In the genomic region with DNA sequence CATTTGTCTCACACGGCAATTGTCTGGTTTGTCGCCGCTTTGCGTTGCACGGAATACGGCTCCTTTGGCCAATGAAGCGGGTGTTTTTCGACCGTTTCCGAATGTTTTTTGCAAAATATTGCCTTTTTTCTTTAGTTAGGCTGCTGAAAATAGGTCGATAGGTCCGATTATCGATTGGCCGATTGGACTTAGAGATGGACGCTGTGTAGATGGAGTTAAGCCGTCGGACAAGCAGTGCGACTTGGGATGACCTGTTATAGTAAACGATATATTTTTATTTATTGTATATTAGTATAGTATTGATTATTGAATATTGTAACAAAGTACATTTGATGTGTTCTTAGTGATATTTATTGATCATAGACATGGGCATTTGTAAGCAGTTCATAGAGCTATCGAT, we compare ENCODE assay signal across 1 fruit fly cellular context.
A peak's percentile ranks its signal among the peaks of the same experiment; 100 is the strongest.
TF ChIP-seq lines count a peak whose summit lies in the region.

Gene lmgA (minus strand): TSS at position 301 of the 400 bp plus-strand sequence.
Gene lmgB (minus strand): TSS at position 301 of the 400 bp plus-strand sequence.

TF ChIP-seq in whole organism, embryonic, 481 proteins besides CTCF, POLR2A, EP300 and RAD21 (continued from another document and continues in another):
- no peak for TF ChIP-seq CG10462 (GFP tag; optimal IDR thresholded peaks at IDR 0.05; lab: Kevin White, UChicago)
- no peak for TF ChIP-seq repo (GFP tag; optimal IDR thresholded peaks at IDR 0.05; lab: Kevin White, UChicago)
- TF ChIP-seq CG31365 (tag; optimal IDR thresholded peaks at IDR 0.05; lab: Kevin White, UChicago) = peak; percentile 94
- no peak for TF ChIP-seq Jarid2 (GFP tag; optimal IDR thresholded peaks at IDR 0.05; lab: Kevin White, UChicago)
- TF ChIP-seq B-H2 (GFP tag; optimal IDR thresholded peaks at IDR 0.05; lab: Kevin White, UChicago) = no peak
- TF ChIP-seq Nf-YC (tag; optimal IDR thresholded peaks at IDR 0.05; lab: Kevin White, UChicago) = no peak
- peak in 1 of 3 experiments; percentile 52 for TF ChIP-seq Stat92E (GFP tag; optimal IDR thresholded peaks at IDR 0.05; lab: Kevin White, UChicago)
- TF ChIP-seq Taf1 (GFP tag; IDR thresholded peaks at IDR 0.05; lab: Robert Waterston, UW) = no peak
- no peak for TF ChIP-seq CG17385 (GFP tag; optimal IDR thresholded peaks at IDR 0.05; lab: Kevin White, UChicago)
- peak; percentile 1 for TF ChIP-seq slou (GFP tag; optimal IDR thresholded peaks at IDR 0.05; lab: Kevin White, UChicago)
- TF ChIP-seq Aef1 (GFP tag; IDR thresholded peaks at IDR 0.05; lab: Robert Waterston, UW) = no peak; the same call in 2 of the 3 replicates
- 0 out of 2 replicates have a peak, but pooled peaks have one; percentile 27 for TF ChIP-seq al (GFP tag; IDR thresholded peaks at IDR 0.05; lab: Robert Waterston, UW)
- no peak for TF ChIP-seq CG9437 (GFP tag; optimal IDR thresholded peaks at IDR 0.05; lab: Kevin White, UChicago)
- no peak for TF ChIP-seq CG7357 (GFP tag; IDR thresholded peaks at IDR 0.05; lab: Robert Waterston, UW)
- TF ChIP-seq Hr78 (GFP tag; optimal IDR thresholded peaks at IDR 0.05; lab: Kevin White, UChicago) = no peak
- TF ChIP-seq CG1792 (GFP tag; optimal IDR thresholded peaks at IDR 0.05; lab: Kevin White, UChicago) = no peak
- peak; percentile 86 for TF ChIP-seq Bgb (GFP tag; IDR thresholded peaks at IDR 0.05; lab: Robert Waterston, UW; ENCODE audit: partially characterized antibody)
- no peak for TF ChIP-seq emc (GFP tag; optimal IDR thresholded peaks at IDR 0.05; lab: Kevin White, UChicago)
- peak; percentile 70 for TF ChIP-seq lilli (GFP tag; optimal IDR thresholded peaks at IDR 0.05; lab: Kevin White, UChicago)
- TF ChIP-seq sob (GFP tag; IDR thresholded peaks at IDR 0.05; lab: Robert Waterston, UW) = peak; percentile 47; the same call in 1 of the 2 replicates
- peak; percentile 28 for TF ChIP-seq CG18262 (tag; optimal IDR thresholded peaks at IDR 0.05; lab: Kevin White, UChicago)
- no peak for TF ChIP-seq CG1024 (GFP tag; IDR thresholded peaks at IDR 0.05; lab: Robert Waterston, UW)
- no peak for TF ChIP-seq CG32767 (GFP tag; IDR thresholded peaks at IDR 0.05; lab: Robert Waterston, UW)
- TF ChIP-seq seq (GFP tag; IDR thresholded peaks at IDR 0.05; lab: Robert Waterston, UW) = no peak
- TF ChIP-seq PHDP (tag; optimal IDR thresholded peaks at IDR 0.05; lab: Kevin White, UChicago) = peak; percentile 1
- TF ChIP-seq CG6791 (GFP tag; IDR thresholded peaks at IDR 0.05; lab: Robert Waterston, UW; ENCODE audit: partially characterized antibody) = peak; percentile 90
- TF ChIP-seq kay (GFP tag; optimal IDR thresholded peaks at IDR 0.05; lab: Kevin White, UChicago) = no peak
- TF ChIP-seq Usf (GFP tag; optimal IDR thresholded peaks at IDR 0.05; lab: Kevin White, UChicago) = no peak
- peak; percentile 27 for TF ChIP-seq CG7839 (tag; optimal IDR thresholded peaks at IDR 0.05; lab: Kevin White, UChicago)
- TF ChIP-seq CG17568 (GFP tag; optimal IDR thresholded peaks at IDR 0.05; lab: Kevin White, UChicago) = no peak
- TF ChIP-seq cas (GFP tag; IDR thresholded peaks at IDR 0.05; lab: Robert Waterston, UW) = peak; percentile 26; the same call in 1 of the 2 replicates
- TF ChIP-seq CG7372 (GFP tag; IDR thresholded peaks at IDR 0.05; lab: Robert Waterston, UW) = no peak
- TF ChIP-seq CG8359 (GFP tag; optimal IDR thresholded peaks at IDR 0.05; lab: Kevin White, UChicago; ENCODE audit: borderline replicate concordance) = no peak
- no peak for TF ChIP-seq ham (GFP tag; IDR thresholded peaks at IDR 0.05; lab: Robert Waterston, UW)
- TF ChIP-seq gem (tag; optimal IDR thresholded peaks at IDR 0.05; lab: Kevin White, UChicago) = peak; percentile 60
- no peak for TF ChIP-seq CG3281 (GFP tag; optimal IDR thresholded peaks at IDR 0.05; lab: Kevin White, UChicago)
- no peak for TF ChIP-seq ken (GFP tag; IDR thresholded peaks at IDR 0.05; lab: Robert Waterston, UW)
- TF ChIP-seq CG8089 (GFP tag; optimal IDR thresholded peaks at IDR 0.05; lab: Kevin White, UChicago) = no peak
- no peak for TF ChIP-seq Oaz (GFP tag; IDR thresholded peaks at IDR 0.05; lab: Robert Waterston, UW)
- no peak for TF ChIP-seq btn (GFP tag; optimal IDR thresholded peaks at IDR 0.05; lab: Kevin White, UChicago)
- no peak for TF ChIP-seq pita (GFP tag; optimal IDR thresholded peaks at IDR 0.05; lab: Kevin White, UChicago)
- TF ChIP-seq CG10366 (GFP tag; IDR thresholded peaks at IDR 0.05; lab: Robert Waterston, UW) = no peak
- TF ChIP-seq pnt (GFP tag; optimal IDR thresholded peaks at IDR 0.05; lab: Kevin White, UChicago) = no peak
- no peak for TF ChIP-seq Camta (GFP tag; optimal IDR thresholded peaks at IDR 0.05; lab: Kevin White, UChicago)
- peak; percentile 20 for TF ChIP-seq CG18476 (GFP tag; optimal IDR thresholded peaks at IDR 0.05; lab: Kevin White, UChicago)
- peak; percentile 4 for TF ChIP-seq maf-S (GFP tag; optimal IDR thresholded peaks at IDR 0.05; lab: Kevin White, UChicago)
- 0 out of 2 replicates have a peak, but pooled peaks have one; percentile 9 for TF ChIP-seq CG11085 (GFP tag; IDR thresholded peaks at IDR 0.05; lab: Robert Waterston, UW)
- no peak for TF ChIP-seq CG34422 (GFP tag; IDR thresholded peaks at IDR 0.05; lab: Robert Waterston, UW)
- TF ChIP-seq CG15479 (GFP tag; optimal IDR thresholded peaks at IDR 0.05; lab: Kevin White, UChicago) = no peak
- TF ChIP-seq CG4282 (GFP tag; optimal IDR thresholded peaks at IDR 0.05; lab: Kevin White, UChicago) = no peak
- TF ChIP-seq rib (GFP tag; IDR thresholded peaks at IDR 0.05; lab: Robert Waterston, UW) = peak; percentile 49; the same call in 1 of the 2 replicates
- TF ChIP-seq ato (GFP tag; IDR thresholded peaks at IDR 0.05; lab: Robert Waterston, UW; ENCODE audit: partially characterized antibody) = peak; percentile 89
- no peak for TF ChIP-seq CG8478 (optimal IDR thresholded peaks at IDR 0.05; lab: Kevin White, UChicago)
- no peak for TF ChIP-seq CG17802 (tag; optimal IDR thresholded peaks at IDR 0.05; lab: Kevin White, UChicago)
- no peak for TF ChIP-seq Side (GFP tag; optimal IDR thresholded peaks at IDR 0.05; lab: Kevin White, UChicago)
- peak; percentile 14 for TF ChIP-seq CG9727 (GFP tag; optimal IDR thresholded peaks at IDR 0.05; lab: Kevin White, UChicago)
- TF ChIP-seq en (GFP tag; optimal IDR thresholded peaks at IDR 0.05; lab: Kevin White, UChicago) = no peak
- peak; percentile 52 for TF ChIP-seq onecut (GFP tag; IDR thresholded peaks at IDR 0.05; lab: Robert Waterston, UW)
- no peak for TF ChIP-seq bab2 (GFP tag; optimal IDR thresholded peaks at IDR 0.05; lab: Kevin White, UChicago)
- TF ChIP-seq CG12155 (GFP tag; optimal IDR thresholded peaks at IDR 0.05; lab: Kevin White, UChicago) = peak; percentile 47
- TF ChIP-seq row (GFP tag; IDR thresholded peaks at IDR 0.05; lab: Robert Waterston, UW) = peak; percentile 61
- TF ChIP-seq CG14860 (GFP tag; IDR thresholded peaks at IDR 0.05; lab: Robert Waterston, UW; ENCODE audit: partially characterized antibody) = peak; percentile 93
- no peak for TF ChIP-seq CG5180 (GFP tag; optimal IDR thresholded peaks at IDR 0.05; lab: Kevin White, UChicago)
- no peak for TF ChIP-seq CG4404 (GFP tag; IDR thresholded peaks at IDR 0.05; lab: Robert Waterston, UW)
- TF ChIP-seq Atf-2 (GFP tag; optimal IDR thresholded peaks at IDR 0.05; lab: Kevin White, UChicago) = no peak
- TF ChIP-seq NC2α (GFP tag; optimal IDR thresholded peaks at IDR 0.05; lab: Kevin White, UChicago) = no peak
- TF ChIP-seq sc (optimal IDR thresholded peaks at IDR 0.05; lab: Kevin White, UChicago) = no peak
- TF ChIP-seq sc (GFP tag; optimal IDR thresholded peaks at IDR 0.05; lab: Kevin White, UChicago) = no peak
- TF ChIP-seq Lim3 (GFP tag; IDR thresholded peaks at IDR 0.05; lab: Robert Waterston, UW) = no peak
- no peak for TF ChIP-seq gfzf (GFP tag; optimal IDR thresholded peaks at IDR 0.05; lab: Kevin White, UChicago)
- TF ChIP-seq zf30C (GFP tag; optimal IDR thresholded peaks at IDR 0.05; lab: Kevin White, UChicago) = no peak
- no peak for TF ChIP-seq fu2 (GFP tag; optimal IDR thresholded peaks at IDR 0.05; lab: Kevin White, UChicago)
- TF ChIP-seq lab (GFP tag; optimal IDR thresholded peaks at IDR 0.05; lab: Kevin White, UChicago) = no peak
- TF ChIP-seq pum (GFP tag; optimal IDR thresholded peaks at IDR 0.05; lab: Kevin White, UChicago) = no peak
- no peak for TF ChIP-seq ash1 (GFP tag; optimal IDR thresholded peaks at IDR 0.05; lab: Kevin White, UChicago)
- TF ChIP-seq Trl (optimal IDR thresholded peaks at IDR 0.05; lab: Kevin White, UChicago) = no peak
- TF ChIP-seq Trl (GFP tag; optimal IDR thresholded peaks at IDR 0.05; lab: Kevin White, UChicago) = peak; percentile 7
- no peak for TF ChIP-seq wdn (GFP tag; IDR thresholded peaks at IDR 0.05; lab: Robert Waterston, UW)
- peak; percentile 89 for TF ChIP-seq knrl (GFP tag; IDR thresholded peaks at IDR 0.05; lab: Robert Waterston, UW; ENCODE audit: partially characterized antibody)
- peak; percentile 12 for TF ChIP-seq unpg (GFP tag; optimal IDR thresholded peaks at IDR 0.05; lab: Kevin White, UChicago)
- TF ChIP-seq Abd-B (GFP tag; optimal IDR thresholded peaks at IDR 0.05; lab: Kevin White, UChicago) = no peak
- no peak for TF ChIP-seq B-H1 (GFP tag; IDR thresholded peaks at IDR 0.05; lab: Robert Waterston, UW)
- no peak for TF ChIP-seq tio (GFP tag; optimal IDR thresholded peaks at IDR 0.05; lab: Kevin White, UChicago)
- no peak for TF ChIP-seq ERR (GFP tag; optimal IDR thresholded peaks at IDR 0.05; lab: Kevin White, UChicago)
- TF ChIP-seq Gug (GFP tag; IDR thresholded peaks at IDR 0.05; lab: Robert Waterston, UW) = peak; percentile 62; the same call in 3 of the 4 replicates
- TF ChIP-seq dati (GFP tag; IDR thresholded peaks at IDR 0.05; lab: Robert Waterston, UW) = no peak
- TF ChIP-seq tin (GFP tag; optimal IDR thresholded peaks at IDR 0.05; lab: Kevin White, UChicago) = peak; percentile 64
- peak; percentile 73 for TF ChIP-seq CG3995 (GFP tag; optimal IDR thresholded peaks at IDR 0.05; lab: Kevin White, UChicago)
- no peak for TF ChIP-seq CG8924 (tag; optimal IDR thresholded peaks at IDR 0.05; lab: Kevin White, UChicago)
- TF ChIP-seq Poxn (GFP tag; IDR thresholded peaks at IDR 0.05; lab: Robert Waterston, UW) = no peak
- no peak for TF ChIP-seq cg (GFP tag; optimal IDR thresholded peaks at IDR 0.05; lab: Kevin White, UChicago)
- no peak for TF ChIP-seq Nf-YB (GFP tag; optimal IDR thresholded peaks at IDR 0.05; lab: Kevin White, UChicago)
- TF ChIP-seq Dfd (GFP tag; optimal IDR thresholded peaks at IDR 0.05; lab: Kevin White, UChicago) = peak in 1 of 2 experiments; percentile 4
- TF ChIP-seq pfk (GFP tag; optimal IDR thresholded peaks at IDR 0.05; lab: Kevin White, UChicago) = no peak
- no peak for TF ChIP-seq CG6765 (GFP tag; optimal IDR thresholded peaks at IDR 0.05; lab: Kevin White, UChicago)
- TF ChIP-seq crc (GFP tag; optimal IDR thresholded peaks at IDR 0.05; lab: Kevin White, UChicago) = no peak
- no peak for TF ChIP-seq usp (GFP tag; optimal IDR thresholded peaks at IDR 0.05; lab: Kevin White, UChicago)
- TF ChIP-seq Hr3 (GFP tag; optimal IDR thresholded peaks at IDR 0.05; lab: Kevin White, UChicago) = peak; percentile 95
- peak; percentile 31 for TF ChIP-seq oc (tag; optimal IDR thresholded peaks at IDR 0.05; lab: Kevin White, UChicago)
- no peak for TF ChIP-seq br (optimal IDR thresholded peaks at IDR 0.05; lab: Kevin White, UChicago)
- peak; percentile 29 for TF ChIP-seq CG1647 (GFP tag; optimal IDR thresholded peaks at IDR 0.05; lab: Kevin White, UChicago)
- TF ChIP-seq Antp (GFP tag; optimal IDR thresholded peaks at IDR 0.05; lab: Kevin White, UChicago) = no peak
- TF ChIP-seq HLH3B (GFP tag; IDR thresholded peaks at IDR 0.05; lab: Robert Waterston, UW) = peak; percentile 40; the same call in 1 of the 2 replicates
- peak; percentile 16 for TF ChIP-seq shn (GFP tag; optimal IDR thresholded peaks at IDR 0.05; lab: Kevin White, UChicago)
- TF ChIP-seq CG6175 (GFP tag; IDR thresholded peaks at IDR 0.05; lab: Robert Waterston, UW) = no peak
- no peak for TF ChIP-seq ara (GFP tag; IDR thresholded peaks at IDR 0.05; lab: Robert Waterston, UW)
- no peak for TF ChIP-seq CG10274 (GFP tag; optimal IDR thresholded peaks at IDR 0.05; lab: Kevin White, UChicago)
- TF ChIP-seq CG4820 (GFP tag; optimal IDR thresholded peaks at IDR 0.05; lab: Kevin White, UChicago) = no peak
- peak; percentile 15 for TF ChIP-seq CG17359 (tag; optimal IDR thresholded peaks at IDR 0.05; lab: Kevin White, UChicago)
- TF ChIP-seq gsb-n (tag; optimal IDR thresholded peaks at IDR 0.05; lab: Kevin White, UChicago) = no peak
- no peak for TF ChIP-seq CG11093 (GFP tag; IDR thresholded peaks at IDR 0.05; lab: Robert Waterston, UW)
- TF ChIP-seq Fer2 (tag; optimal IDR thresholded peaks at IDR 0.05; lab: Kevin White, UChicago) = no peak
- TF ChIP-seq Meics (GFP tag; optimal IDR thresholded peaks at IDR 0.05; lab: Kevin White, UChicago) = no peak
- TF ChIP-seq Ets65A (GFP tag; lab: Kevin White, UChicago) = peak; percentile 66
- no peak for TF ChIP-seq CG10565 (GFP tag; optimal IDR thresholded peaks at IDR 0.05; lab: Kevin White, UChicago)
- peak; percentile 36; the same call in 1 of the 3 replicates for TF ChIP-seq ci (GFP tag; IDR thresholded peaks at IDR 0.05; lab: Robert Waterston, UW)
- TF ChIP-seq eyg (GFP tag; optimal IDR thresholded peaks at IDR 0.05; lab: Kevin White, UChicago) = no peak
- TF ChIP-seq run (tag; optimal IDR thresholded peaks at IDR 0.05; lab: Kevin White, UChicago) = no peak
- peak; percentile 76 for TF ChIP-seq Rfx (GFP tag; IDR thresholded peaks at IDR 0.05; lab: Robert Waterston, UW)
- no peak for TF ChIP-seq Mes4 (GFP tag; optimal IDR thresholded peaks at IDR 0.05; lab: Kevin White, UChicago)
- no peak for TF ChIP-seq Adf1 (GFP tag; IDR thresholded peaks at IDR 0.05; lab: Robert Waterston, UW)
- TF ChIP-seq Sox102F (GFP tag; optimal IDR thresholded peaks at IDR 0.05; lab: Kevin White, UChicago) = peak; percentile 36
- TF ChIP-seq CG4730 (GFP tag; IDR thresholded peaks at IDR 0.05; lab: Robert Waterston, UW) = no peak
- TF ChIP-seq Asciz (GFP tag; optimal IDR thresholded peaks at IDR 0.05; lab: Kevin White, UChicago) = no peak
- no peak for TF ChIP-seq ttk (GFP tag; IDR thresholded peaks at IDR 0.05; lab: Robert Waterston, UW)
- TF ChIP-seq fd96Cb (tag; optimal IDR thresholded peaks at IDR 0.05; lab: Kevin White, UChicago) = no peak
- peak; percentile 66 for TF ChIP-seq CG1603 (tag; optimal IDR thresholded peaks at IDR 0.05; lab: Kevin White, UChicago)
- peak; percentile 22 for TF ChIP-seq sens (GFP tag; lab: Kevin White, UChicago)
- no peak for TF ChIP-seq tll (GFP tag; optimal IDR thresholded peaks at IDR 0.05; lab: Kevin White, UChicago)
- peak; percentile 14 to 71 for TF ChIP-seq dpn (GFP tag; optimal IDR thresholded peaks at IDR 0.05; lab: Kevin White, UChicago)
- no peak for TF ChIP-seq gsb (GFP tag; IDR thresholded peaks at IDR 0.05; lab: Robert Waterston, UW)
